Worm (Caenorhabditis elegans) whole organism, midembryonic: Measurements from ENCODE around the gene nono-1.

ENCODE experiments used
- T22C8.4 ChIP-seq: fragments of 200-800 bp; sonication (Bioruptor generic); IDR thresholded peaks from 2 replicates; pipeline ENCODE4 v1.3.6; 2022; ENCODE audit warnings: missing genetic modification characterization, missing compliant biosample characterization
- cog-1 ChIP-seq: sonication (generic microtip); optimal IDR thresholded peaks from 2 replicates; lab custom pipeline; 2016; ENCODE audit warnings: missing genetic modification characterization, missing compliant biosample characterization
- flt-1 ChIP-seq: fragments of 200-800 bp; sonication (Bioruptor generic); IDR thresholded peaks from 2 replicates; pipeline ENCODE4 v1.3.6; 2022; ENCODE audit warnings: missing genetic modification characterization, missing compliant biosample characterization
- klf-2 ChIP-seq: fragments of 200-800 bp; sonication (Bioruptor generic); conservative IDR thresholded peaks from 2 replicates; pipeline ENCODE4 v1.3.6; 2022; ENCODE audit warnings: missing genetic modification reagents, missing genetic modification characterization, missing compliant biosample characterization
- med-1 ChIP-seq: sonication (generic microtip); optimal IDR thresholded peaks from 2 replicates; lab custom pipeline; 2017; ENCODE audit warnings: missing genetic modification characterization, mild to moderate bottlenecking, missing compliant biosample characterization, antibody characterized with exemption, missing genetic modification reagents; ENCODE audit not compliant: insufficient read depth
- ref-1 ChIP-seq: fragments of 200-800 bp; sonication (Bioruptor generic); conservative IDR thresholded peaks from 2 replicates; pipeline ENCODE4 v1.3.6; 2022; ENCODE audit warnings: missing genetic modification reagents, missing genetic modification characterization, missing compliant biosample characterization
- tab-1 ChIP-seq: fragments of 200-800 bp; sonication (Bioruptor generic); IDR thresholded peaks from 2 replicates; pipeline ENCODE4 v1.3.6; 2022; ENCODE audit warnings: missing genetic modification characterization, missing compliant biosample characterization
- ztf-23 ChIP-seq: fragments of 200-800 bp; sonication (Bioruptor generic); IDR thresholded peaks from 2 replicates; pipeline ENCODE4 v1.3.6; 2022; ENCODE audit warnings: missing genetic modification reagents, missing genetic modification characterization, missing compliant biosample characterization
- ztf-29 ChIP-seq: fragments of 200-800 bp; sonication (Bioruptor generic); IDR thresholded peaks from 2 replicates; pipeline ENCODE4 v1.3.6; 2022; ENCODE audit warnings: missing genetic modification reagents, missing genetic modification characterization, missing compliant biosample characterization

nono-1 gene

DNA sequence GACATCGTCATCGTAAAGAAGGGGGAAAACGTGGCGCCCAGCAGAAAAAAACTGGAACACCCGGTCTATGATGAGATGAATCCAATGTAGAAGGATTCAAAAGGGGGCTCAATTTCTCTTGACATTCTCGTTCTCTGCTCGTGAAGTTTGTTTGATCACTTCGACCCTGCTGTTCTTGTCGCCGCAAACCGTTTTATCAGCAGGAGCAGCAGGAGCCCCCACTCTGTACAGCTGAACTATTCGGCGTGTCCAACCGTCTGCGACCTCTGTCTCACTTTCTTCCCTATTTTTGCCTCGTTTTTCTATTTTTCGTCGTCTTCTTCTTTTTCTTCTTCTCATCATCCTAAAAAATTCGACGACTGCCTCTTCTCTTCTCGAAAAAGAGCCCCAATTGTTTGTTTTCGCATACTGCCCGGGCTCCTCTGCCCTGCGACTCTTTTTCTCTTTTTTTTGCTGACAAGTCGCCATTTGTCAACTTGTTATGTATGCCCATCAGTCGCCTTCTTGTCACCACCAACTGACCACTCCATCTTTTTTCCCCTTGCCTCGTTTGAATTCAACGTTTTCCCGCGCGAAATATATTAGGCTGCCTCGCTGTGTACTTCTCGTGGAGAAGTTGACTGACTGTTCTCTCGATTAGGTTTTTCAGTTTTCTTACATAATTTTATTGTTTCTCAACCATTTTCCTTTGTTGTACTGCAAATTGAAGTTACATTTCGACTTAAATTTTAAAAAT is 31.1 kb upstream of the nono-1 start:
- no peak for TF ChIP-seq ztf-23 (GFP tag; lab: Robert Waterston, UW)
- TF ChIP-seq cog-1 (tag; lab: Kevin White, UChicago), result no peak
- no peak for TF ChIP-seq ref-1 (GFP tag; lab: Robert Waterston, UW)
- TF ChIP-seq flt-1 (GFP tag; lab: Robert Waterston, UW), result no peak
- TF ChIP-seq tab-1 (GFP tag; lab: Robert Waterston, UW), result no peak
- TF ChIP-seq klf-2 (GFP tag; lab: Robert Waterston, UW), result no peak
- TF ChIP-seq ztf-29 (GFP tag; lab: Robert Waterston, UW), result no peak
- TF ChIP-seq T22C8.4 (GFP tag; lab: Robert Waterston, UW), result no peak
- no peak for TF ChIP-seq med-1 (GFP tag; lab: Kevin White, UChicago)

DNA sequence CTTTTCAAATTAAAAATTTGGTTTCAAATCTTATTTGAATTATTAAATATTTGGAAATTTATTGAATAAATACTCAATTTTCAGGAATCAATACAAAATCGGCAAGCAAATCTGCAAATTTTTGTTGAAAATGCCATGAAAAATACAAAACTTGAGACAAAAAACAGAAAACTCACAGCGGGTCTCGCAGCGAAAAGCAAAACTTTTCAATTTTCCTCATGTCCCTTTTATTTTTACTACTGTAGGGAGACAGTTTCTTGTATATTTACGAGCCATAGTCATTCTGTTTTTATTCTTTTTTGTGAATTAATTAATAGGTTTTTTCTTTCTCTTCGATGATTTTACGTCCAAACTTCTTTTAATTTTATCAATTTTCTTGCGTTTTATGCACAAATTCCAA is 30.4 kb upstream of the nono-1 start:
- no peak for TF ChIP-seq tab-1 (GFP tag; lab: Robert Waterston, UW)
- no peak for TF ChIP-seq ref-1 (GFP tag; lab: Robert Waterston, UW)
- no peak for TF ChIP-seq ztf-29 (GFP tag; lab: Robert Waterston, UW)
- TF ChIP-seq cog-1 (tag; lab: Kevin White, UChicago), result no peak

DNA sequence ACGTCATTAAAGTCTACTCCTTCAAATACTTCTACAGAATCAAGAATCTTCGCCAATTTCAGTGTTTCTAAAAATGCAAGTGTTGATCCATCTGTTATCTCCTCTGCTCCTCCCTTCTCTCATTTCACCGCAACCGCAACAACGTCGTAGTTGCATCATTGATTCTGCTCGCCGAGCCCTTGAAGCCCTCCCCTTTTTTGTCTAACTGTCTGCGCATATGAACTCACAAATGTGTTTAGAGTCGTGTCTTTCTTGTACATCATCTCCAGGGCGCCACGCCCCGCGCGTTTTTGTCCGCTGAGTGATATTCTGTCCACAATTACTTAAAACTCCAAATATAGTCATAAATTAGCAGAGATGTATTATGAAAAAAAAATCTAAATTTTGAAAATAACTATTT is 30.0 kb upstream of the nono-1 start:
- TF ChIP-seq ztf-29 (GFP tag; lab: Robert Waterston, UW) (no peak), klf-2 (GFP tag; lab: Robert Waterston, UW) (no peak), cog-1 (tag; lab: Kevin White, UChicago) (no peak), med-1 (GFP tag; lab: Kevin White, UChicago) (no peak), T22C8.4 (GFP tag; lab: Robert Waterston, UW) (no peak), flt-1 (GFP tag; lab: Robert Waterston, UW) (no peak), ref-1 (GFP tag; lab: Robert Waterston, UW) (no peak), tab-1 (GFP tag; lab: Robert Waterston, UW) (no peak), ztf-23 (GFP tag; lab: Robert Waterston, UW) (no peak)

DNA sequence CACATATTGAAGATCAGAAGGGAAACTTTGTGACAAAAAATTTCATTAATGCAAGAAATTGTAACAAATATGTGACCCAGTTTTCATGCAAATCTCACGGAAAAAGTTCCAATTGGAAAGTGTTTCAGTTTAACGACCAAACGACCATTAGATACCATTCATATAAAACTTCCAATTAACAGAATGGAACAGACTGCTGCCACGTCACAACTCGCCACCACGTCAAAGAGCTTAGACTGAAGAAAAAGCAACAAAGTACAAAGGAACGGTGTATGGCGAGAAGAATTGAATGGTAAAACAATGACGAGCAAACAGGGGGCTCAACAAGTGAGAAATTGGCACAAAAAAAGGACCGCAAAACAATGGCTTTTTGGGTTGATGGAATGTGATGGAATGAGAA is 27.3 kb upstream of the nono-1 start, which contains the start of gene T04C9.3:
T04C9.3 (plus strand) TSS at position 301 of the 400 bp plus-strand sequence.
- TF ChIP-seq klf-2 (GFP tag; lab: Robert Waterston, UW) (no peak), cog-1 (tag; lab: Kevin White, UChicago) (no peak), ref-1 (GFP tag; lab: Robert Waterston, UW) (no peak), med-1 (GFP tag; lab: Kevin White, UChicago) (no peak), tab-1 (GFP tag; lab: Robert Waterston, UW) (no peak), ztf-23 (GFP tag; lab: Robert Waterston, UW) (no peak), T22C8.4 (GFP tag; lab: Robert Waterston, UW) (no peak), flt-1 (GFP tag; lab: Robert Waterston, UW) (no peak), ztf-29 (GFP tag; lab: Robert Waterston, UW) (no peak)

DNA sequence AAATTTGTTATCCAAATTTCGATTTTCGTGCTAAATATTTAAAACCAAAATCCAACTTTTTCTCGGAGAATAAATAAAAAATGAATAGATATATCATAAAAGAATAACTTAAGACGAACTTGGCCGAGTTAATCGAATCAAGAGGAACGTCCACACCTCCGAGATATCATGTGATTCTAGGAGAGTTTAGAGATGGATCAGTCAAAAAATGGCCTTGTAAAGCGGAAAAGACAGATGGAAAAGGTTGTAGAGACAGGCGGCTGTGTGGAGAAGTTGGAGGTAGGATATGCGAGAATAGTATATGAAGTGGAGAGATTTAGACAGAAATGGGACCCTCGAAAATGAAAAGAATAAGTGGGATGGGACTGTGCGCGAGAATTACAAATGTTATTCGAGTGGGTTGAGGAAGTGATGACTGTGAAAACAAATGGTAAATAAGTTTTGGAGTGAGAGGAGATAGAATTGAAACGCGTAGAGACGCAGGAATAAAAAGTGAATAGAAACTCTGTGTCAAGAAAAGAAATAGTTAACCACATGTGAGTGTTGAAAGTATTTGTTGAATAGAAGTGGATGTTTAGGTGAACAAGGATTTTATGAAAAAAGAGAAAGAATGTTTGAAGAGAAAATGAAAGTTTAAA is 24.8 kb upstream of the nono-1 start:
- TF ChIP-seq ztf-29 (GFP tag; lab: Robert Waterston, UW) (no peak), klf-2 (GFP tag; lab: Robert Waterston, UW) (no peak)

DNA sequence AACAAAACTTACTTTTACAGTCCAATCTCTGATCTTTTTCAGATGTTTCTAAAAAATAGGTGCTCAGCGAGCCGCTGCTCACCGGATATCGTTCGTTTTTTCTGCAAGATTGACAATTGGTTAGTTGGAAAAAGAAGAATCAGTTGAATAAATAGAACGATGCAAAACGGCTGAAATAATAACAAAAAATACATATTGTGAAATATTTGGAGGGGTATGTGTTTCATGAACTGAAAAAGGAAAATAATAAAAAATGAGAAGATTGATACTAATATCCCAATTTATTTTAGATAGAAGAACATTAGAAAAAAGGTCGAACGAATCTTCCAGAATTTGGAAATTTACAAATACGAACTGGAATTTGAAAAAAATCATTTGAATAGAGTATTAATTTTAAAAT is 24.0 kb upstream of the nono-1 start, which contains the start of gene frm-2:
frm-2 (minus strand) TSS at position 101 of the 400 bp plus-strand sequence.
- TF ChIP-seq flt-1 (GFP tag; lab: Robert Waterston, UW) (no peak), T22C8.4 (GFP tag; lab: Robert Waterston, UW) (no peak), klf-2 (GFP tag; lab: Robert Waterston, UW) (no peak), cog-1 (tag; lab: Kevin White, UChicago) (no peak), tab-1 (GFP tag; lab: Robert Waterston, UW) (no peak), ztf-29 (GFP tag; lab: Robert Waterston, UW) (no peak), ztf-23 (GFP tag; lab: Robert Waterston, UW) (no peak), ref-1 (GFP tag; lab: Robert Waterston, UW) (no peak), med-1 (GFP tag; lab: Kevin White, UChicago) (no peak)

DNA sequence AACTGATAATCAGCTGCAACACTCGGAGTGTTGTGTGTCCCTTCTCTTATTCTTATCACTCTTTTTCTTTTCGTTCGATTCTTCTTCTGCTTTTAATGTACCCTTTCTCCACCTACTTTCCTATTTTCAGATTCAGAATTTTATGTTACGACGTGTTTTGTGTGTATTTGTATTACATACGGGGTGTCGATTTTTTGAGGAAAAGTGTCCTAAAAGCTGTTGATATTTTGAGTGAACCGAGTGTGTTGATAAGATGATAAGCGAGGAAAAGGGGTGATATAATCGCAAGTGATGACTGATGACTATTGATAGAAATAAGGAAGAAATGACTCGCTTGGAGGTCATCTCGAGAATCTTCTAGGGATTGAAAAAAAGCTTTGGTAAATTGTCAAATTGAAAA is 23.4 kb upstream of the nono-1 start:
- TF ChIP-seq ref-1 (GFP tag; lab: Robert Waterston, UW) (no peak), ztf-23 (GFP tag; lab: Robert Waterston, UW) (no peak), T22C8.4 (GFP tag; lab: Robert Waterston, UW) (no peak), flt-1 (GFP tag; lab: Robert Waterston, UW) (no peak), cog-1 (tag; lab: Kevin White, UChicago) (no peak), klf-2 (GFP tag; lab: Robert Waterston, UW) (no peak), tab-1 (GFP tag; lab: Robert Waterston, UW) (no peak), med-1 (GFP tag; lab: Kevin White, UChicago) (no peak), ztf-29 (GFP tag; lab: Robert Waterston, UW) (no peak)

DNA sequence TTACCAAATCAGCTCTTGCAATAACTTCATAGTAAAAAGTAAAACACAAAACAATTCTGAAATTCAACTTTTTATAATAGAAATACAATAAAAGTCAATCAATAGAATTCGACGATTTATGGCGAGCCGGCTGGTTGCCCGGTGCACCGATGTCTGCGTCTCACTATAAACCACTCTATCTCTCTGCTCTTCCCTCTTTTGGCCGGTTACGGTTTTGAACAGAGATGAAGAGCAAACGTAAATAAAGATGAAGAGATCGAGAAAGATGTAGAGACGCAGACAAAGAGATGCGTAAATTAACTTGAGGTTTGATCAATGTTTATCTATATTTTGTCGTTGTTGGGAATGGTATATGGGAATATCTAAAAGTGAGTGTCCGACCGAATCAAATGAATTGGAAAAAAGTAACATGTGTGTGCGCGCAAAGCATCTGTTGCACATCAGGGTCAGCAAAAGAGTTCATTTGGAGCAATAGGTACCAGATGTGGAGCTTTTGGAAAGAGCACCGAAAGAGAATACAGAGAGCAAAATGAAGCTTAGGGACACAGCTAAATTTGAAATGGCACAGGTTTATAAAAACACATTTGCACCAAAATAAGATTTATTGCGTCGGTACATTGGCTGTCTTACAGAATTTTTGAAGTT is 22.4 kb upstream of the nono-1 start:
- TF ChIP-seq ref-1 (GFP tag; lab: Robert Waterston, UW) (no peak), ztf-23 (GFP tag; lab: Robert Waterston, UW) (no peak), med-1 (GFP tag; lab: Kevin White, UChicago) (no peak), cog-1 (tag; lab: Kevin White, UChicago) (no peak), flt-1 (GFP tag; lab: Robert Waterston, UW) (no peak), klf-2 (GFP tag; lab: Robert Waterston, UW) (no peak), T22C8.4 (GFP tag; lab: Robert Waterston, UW) (no peak), ztf-29 (GFP tag; lab: Robert Waterston, UW) (no peak), tab-1 (GFP tag; lab: Robert Waterston, UW) (no peak)
